Fruit fly (Drosophila melanogaster) whole organism, prepupa: ENCODE data around the gene CG14621.

Experiments
- Blimp-1 ChIP-seq: fragments of 200-800 bp; sonication (Bioruptor generic); optimal IDR thresholded peaks from 3 replicates; lab custom pipeline; 2017; ENCODE audit warnings: missing biosample characterization, missing genetic modification characterization, mild to moderate bottlenecking, moderate library complexity, missing genetic modification reagents
- CG10631 ChIP-seq: fragments of 200-800 bp; sonication (Bioruptor generic); optimal IDR thresholded peaks from 2 replicates; lab custom pipeline; 2016; ENCODE audit warnings: missing biosample characterization, missing genetic modification characterization
- CG10669 ChIP-seq: fragments of 200-800 bp; sonication (Bioruptor generic); optimal IDR thresholded peaks from 3 replicates; lab custom pipeline; 2018; ENCODE audit warnings: missing biosample characterization, mild to moderate bottlenecking, missing genetic modification characterization, moderate library complexity
- CG11294 ChIP-seq: fragments of 200-800 bp; sonication (Bioruptor generic); IDR thresholded peaks from 2 replicates; pipeline ENCODE4 v1.3.6; 2022; ENCODE audit warnings: missing biosample characterization, missing genetic modification characterization
- CG11902 ChIP-seq: fragments of 200-800 bp; sonication (Bioruptor generic); optimal IDR thresholded peaks from 3 replicates; lab custom pipeline; 2016; ENCODE audit warnings: missing biosample characterization, missing genetic modification characterization
- CG31627 ChIP-seq: fragments of 200-800 bp; sonication (Bioruptor generic); optimal IDR thresholded peaks from 3 replicates; lab custom pipeline; 2016; ENCODE audit warnings: missing biosample characterization, missing genetic modification characterization
- CG32006 ChIP-seq: fragments of 200-800 bp; sonication (Bioruptor generic); optimal IDR thresholded peaks from 3 replicates; lab custom pipeline; 2017; ENCODE audit warnings: missing biosample characterization, mild to moderate bottlenecking, missing genetic modification characterization
- CG34406 ChIP-seq: fragments of 200-800 bp; sonication (Bioruptor generic); optimal IDR thresholded peaks from 3 replicates; lab custom pipeline; 2016; ENCODE audit warnings: missing biosample characterization, missing genetic modification characterization
- CG4318 ChIP-seq: fragments of 200-800 bp; sonication (Bioruptor generic); optimal IDR thresholded peaks from 3 replicates; lab custom pipeline; 2017; ENCODE audit warnings: missing biosample characterization, mild to moderate bottlenecking, missing genetic modification characterization
- CG6276 ChIP-seq: fragments of 200-800 bp; sonication (Bioruptor generic); optimal IDR thresholded peaks from 2 replicates; lab custom pipeline; 2017; ENCODE audit warnings: missing biosample characterization, mild to moderate bottlenecking, missing genetic modification characterization
- CG6792 ChIP-seq: fragments of 200-800 bp; sonication (Bioruptor generic); optimal IDR thresholded peaks from 3 replicates; lab custom pipeline; 2016; ENCODE audit warnings: missing biosample characterization, missing genetic modification characterization
- CG8119 ChIP-seq: fragments of 200-800 bp; sonication (Bioruptor generic); IDR thresholded peaks from 3 replicates; pipeline ENCODE4 v1.3.6; 2022; ENCODE audit warnings: missing biosample characterization, missing genetic modification characterization
- Eip75B ChIP-seq: fragments of 200-800 bp; sonication (Bioruptor generic); optimal IDR thresholded peaks from 3 replicates; lab custom pipeline; 2016; ENCODE audit warnings: missing biosample characterization, missing genetic modification characterization
- Eip78C ChIP-seq: fragments of 200-800 bp; sonication (Bioruptor generic); peaks from one replicate; lab custom pipeline; 2016; ENCODE audit warnings: missing biosample characterization, missing genetic modification characterization
- Eip93F ChIP-seq: fragments of 200-800 bp; sonication (Bioruptor generic); optimal IDR thresholded peaks from 2 replicates; lab custom pipeline; 2016; ENCODE audit warnings: missing biosample characterization, mild to moderate bottlenecking, missing genetic modification characterization
- Ets21C ChIP-seq: fragments of 200-800 bp; sonication (Bioruptor generic); optimal IDR thresholded peaks from 3 replicates; lab custom pipeline; 2016; ENCODE audit warnings: missing biosample characterization, missing genetic modification characterization
- Gug ChIP-seq: fragments of 200-800 bp; sonication (Bioruptor generic); IDR thresholded peaks from 2 replicates; pipeline ENCODE4 v1.3.6; 2022; ENCODE audit warnings: missing biosample characterization, missing genetic modification characterization
- Hr39 ChIP-seq: fragments of 200-800 bp; sonication (Bioruptor generic); optimal IDR thresholded peaks from 2 replicates; lab custom pipeline; 2016; ENCODE audit warnings: missing biosample characterization, missing genetic modification characterization
- Met ChIP-seq: fragments of 200-800 bp; sonication (Bioruptor generic); optimal IDR thresholded peaks from 3 replicates; lab custom pipeline; 2016; ENCODE audit warnings: missing biosample characterization, missing genetic modification characterization
- Smox ChIP-seq: fragments of 200-800 bp; sonication (Bioruptor generic); optimal IDR thresholded peaks from 3 replicates; lab custom pipeline; 2016; ENCODE audit warnings: missing biosample characterization, missing genetic modification characterization
- Sox102F ChIP-seq: fragments of 200-800 bp; sonication (Bioruptor generic); optimal IDR thresholded peaks from 2 replicates; lab custom pipeline; 2016; ENCODE audit warnings: missing biosample characterization, mild to moderate bottlenecking, missing genetic modification characterization
- cyc ChIP-seq: fragments of 200-800 bp; sonication (Bioruptor generic); optimal IDR thresholded peaks from 3 replicates; lab custom pipeline; 2016; ENCODE audit warnings: missing biosample characterization, missing genetic modification characterization
- dac ChIP-seq: fragments of 200-800 bp; sonication (Bioruptor generic); optimal IDR thresholded peaks from 2 replicates; lab custom pipeline; 2017; ENCODE audit warnings: missing biosample characterization, mild to moderate bottlenecking, missing genetic modification characterization
- esn ChIP-seq: fragments of 200-800 bp; sonication (Bioruptor generic); optimal IDR thresholded peaks from 2 replicates; lab custom pipeline; 2016; ENCODE audit warnings: missing biosample characterization, mild to moderate bottlenecking, missing genetic modification characterization, moderate library complexity
- fd59A ChIP-seq: fragments of 200-800 bp; sonication (Bioruptor generic); optimal IDR thresholded peaks from 2 replicates; lab custom pipeline; 2017; ENCODE audit warnings: missing biosample characterization, mild to moderate bottlenecking, missing genetic modification characterization, missing genetic modification reagents
- fd85E ChIP-seq: fragments of 200-800 bp; sonication (Bioruptor generic); optimal IDR thresholded peaks from 3 replicates; lab custom pipeline; 2016; ENCODE audit warnings: missing biosample characterization, missing genetic modification characterization
- fkh ChIP-seq: fragments of 200-800 bp; sonication (Bioruptor generic); optimal IDR thresholded peaks from 3 replicates; lab custom pipeline; 2017; ENCODE audit warnings: missing biosample characterization, mild to moderate bottlenecking, missing genetic modification characterization, moderate library complexity
- pdm3 ChIP-seq: fragments of 200-800 bp; sonication (Bioruptor generic); optimal IDR thresholded peaks from 3 replicates; lab custom pipeline; 2016; ENCODE audit warnings: missing biosample characterization, missing genetic modification characterization

Gene CG14621

dm6 chrX:22443954-22444910 is at the start of gene CG14621:
TSS of gene CG14621 (plus strand) at chrX:22444227.
- no peak for TF ChIP-seq CG34406 (GFP tag; lab: Kevin White, UChicago)
- peak; percentile 19 for TF ChIP-seq esn
- TF ChIP-seq, all 60 proteins: peak for 1

- TF ChIP-seq Eip93F (GFP tag; lab: Kevin White, UChicago) (peak; percentile 44), Sox102F (GFP tag; lab: Kevin White, UChicago) (peak; percentile 66)
Measured at dm6 chrX:22432929-22433605, 11.0 kb upstream of the CG14621 start.

DNA sequence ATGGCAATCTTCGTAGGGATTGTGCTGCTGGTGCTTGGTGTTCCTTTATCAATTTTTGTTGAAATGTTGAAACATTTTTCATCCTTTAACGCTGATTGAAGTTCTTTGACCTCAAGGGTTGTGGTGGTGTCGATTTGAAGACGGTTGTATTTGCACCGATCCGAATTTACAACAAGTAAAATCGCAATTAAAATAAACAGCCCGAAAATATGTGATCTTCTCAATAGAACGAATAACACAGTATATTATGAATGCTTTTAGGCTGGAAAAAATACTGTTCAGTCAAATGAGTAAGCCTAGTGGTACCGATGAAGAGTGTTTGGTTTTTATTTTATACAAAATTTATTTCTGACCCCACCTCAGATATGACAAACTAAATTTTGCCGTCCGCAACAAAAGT is 981 bp upstream of the CG14621 start:
- no peak for TF ChIP-seq Blimp-1 (GFP tag; lab: Kevin White, UChicago)
- peak; percentile 38 for TF ChIP-seq Eip78C

DNA sequence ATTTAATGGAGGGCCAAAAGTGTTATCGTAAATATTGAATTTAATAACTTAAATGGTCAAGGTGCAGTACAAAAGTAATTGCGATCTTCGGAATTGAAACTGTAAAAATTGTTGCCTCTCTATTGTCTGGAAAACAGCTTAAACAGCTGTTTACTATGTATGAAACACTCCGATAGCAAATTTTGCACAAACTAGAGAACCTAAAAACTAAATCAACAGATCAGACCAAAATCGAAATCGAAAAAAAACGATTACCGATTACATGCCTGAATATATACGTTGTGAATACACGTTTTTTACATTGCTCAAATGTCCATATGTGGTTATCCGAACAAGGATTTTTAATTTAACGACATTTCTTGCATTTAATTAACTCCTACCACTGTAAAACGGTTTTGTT is 509 bp upstream of the CG14621 start:
- no peak for TF ChIP-seq esn
- no peak for TF ChIP-seq CG6276
- no peak for TF ChIP-seq Smox (GFP tag; lab: Kevin White, UChicago)
- no peak for TF ChIP-seq Hr39 (GFP tag; lab: Kevin White, UChicago)
- no peak for TF ChIP-seq Eip75B (GFP tag; lab: Kevin White, UChicago)
- TF ChIP-seq pdm3 (GFP tag; lab: Kevin White, UChicago): no peak
- TF ChIP-seq Met (GFP tag; lab: Kevin White, UChicago): no peak
- no peak for TF ChIP-seq Sox102F (GFP tag; lab: Kevin White, UChicago)
- TF ChIP-seq CG10669: no peak
- TF ChIP-seq Eip78C: no peak
- TF ChIP-seq CG4318 (GFP tag; lab: Kevin White, UChicago): no peak
- TF ChIP-seq CG31627 (GFP tag; lab: Kevin White, UChicago): no peak
- TF ChIP-seq CG11902 (GFP tag; lab: Kevin White, UChicago): no peak
- TF ChIP-seq CG10631 (GFP tag; lab: Kevin White, UChicago): no peak
- TF ChIP-seq CG8119: no peak
- no peak for TF ChIP-seq CG11294 (GFP tag; lab: Robert Waterston, UW)
- no peak for TF ChIP-seq Ets21C (GFP tag; lab: Kevin White, UChicago)
- TF ChIP-seq cyc (GFP tag; lab: Kevin White, UChicago): no peak

DNA sequence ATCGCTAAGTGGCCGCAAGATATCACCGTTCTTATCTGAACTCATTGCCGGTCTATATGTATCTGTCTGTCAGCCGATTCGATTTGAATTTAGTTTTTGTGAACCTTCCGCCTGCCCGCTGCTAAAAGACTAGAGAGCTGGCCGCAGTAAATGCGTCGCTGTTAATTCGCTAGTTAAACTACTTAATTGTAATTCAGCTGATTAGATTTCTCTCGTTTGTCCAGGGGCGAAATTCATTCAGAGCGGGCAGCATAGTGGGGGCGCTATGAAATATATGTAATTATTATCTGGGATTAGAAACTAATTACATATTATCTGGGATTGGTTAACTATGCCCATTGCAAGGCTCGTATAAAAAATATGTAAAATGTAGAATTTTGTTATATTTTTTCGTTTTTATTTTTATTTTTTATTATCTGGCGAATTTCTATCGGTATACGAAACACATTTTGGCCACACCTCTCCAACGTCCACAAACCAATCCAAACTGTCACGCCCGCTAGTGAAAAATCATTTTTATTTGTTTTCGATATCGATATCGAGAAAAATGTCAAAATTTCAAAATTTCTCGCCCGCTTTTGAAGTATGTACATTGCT is 5.3 kb downstream of the CG14621 start, which contains the start of the genes CG14615 and tilB:
Gene CG14615, minus strand, starts transcription at position 301 of the 597 bp plus-strand sequence.
Gene tilB, plus strand, starts transcription at position 547 of the 597 bp plus-strand sequence.
- TF ChIP-seq CG6792 (GFP tag; lab: Kevin White, UChicago): no peak
- no peak for TF ChIP-seq Gug (GFP tag; lab: Robert Waterston, UW)
- no peak for TF ChIP-seq CG32006 (GFP tag; lab: Kevin White, UChicago)
- no peak for TF ChIP-seq CG10669
- TF ChIP-seq fd59A (GFP tag; lab: Kevin White, UChicago): no peak
- no peak for TF ChIP-seq fkh (GFP tag; lab: Kevin White, UChicago)
- TF ChIP-seq fd85E (GFP tag; lab: Kevin White, UChicago): no peak
- TF ChIP-seq pdm3 (GFP tag; lab: Kevin White, UChicago): no peak
- no peak for TF ChIP-seq dac (GFP tag; lab: Kevin White, UChicago)
- TF ChIP-seq CG6276: no peak
- TF ChIP-seq CG4318 (GFP tag; lab: Kevin White, UChicago): no peak
